Worm (Caenorhabditis elegans): ENCODE measurements around the gene C45G9.4.
A peak's percentile ranks its signal among the peaks of the same experiment; 100 is the strongest.
"Not testable (repeated sequence)": the region's sequence is repeated elsewhere in the genome, so short reads cannot be mapped to it uniquely, and the experiment has no call there.

The C45G9.4 gene

ce11 chrIII:5062406-5062805 is at the start of gene C45G9.4:
Gene C45G9.4 (plus strand): TSS chrIII:5062706.
- TF ChIP-seq flt-1 (GFP tag; IDR thresholded peaks at IDR 0.05); ref-1 (GFP tag; conservative IDR thresholded peaks at IDR 0.05); ztf-29 (GFP tag; IDR thresholded peaks at IDR 0.05): not testable (repeated sequence)

- 0 out of 2 replicates have a peak, but pooled peaks have one; percentile 21 for TF ChIP-seq tab-1 (GFP tag; IDR thresholded peaks at IDR 0.05)
- TF ChIP-seq med-1 (GFP tag; optimal IDR thresholded peaks at IDR 0.05; ENCODE audit: insufficient read depth) = no peak
- peak; percentile 96 for TF ChIP-seq cog-1 (tag; optimal IDR thresholded peaks at IDR 0.05)
- peak; percentile 82; the same call in 1 of the 2 replicates for TF ChIP-seq flt-1 (GFP tag; IDR thresholded peaks at IDR 0.05)
- peak; percentile 94 for TF ChIP-seq ztf-23 (GFP tag; IDR thresholded peaks at IDR 0.05)
- no peak for TF ChIP-seq ref-1 (GFP tag; conservative IDR thresholded peaks at IDR 0.05)
- no peak for TF ChIP-seq T22C8.4 (GFP tag; IDR thresholded peaks at IDR 0.05)
- TF ChIP-seq klf-2 (GFP tag; conservative IDR thresholded peaks at IDR 0.05) = no peak
- 0 out of 2 replicates have a peak, but pooled peaks have one; percentile 27 for TF ChIP-seq ztf-29 (GFP tag; IDR thresholded peaks at IDR 0.05)
Observed at ce11 chrIII:5013915-5014346, 48.6 kb upstream of the C45G9.4 start.

ce11 chrIII:5017550-5017949 is 45.0 kb upstream of the C45G9.4 start, which contains the start of gene larp-1:
Gene larp-1 (minus strand): TSS chrIII:5017650.
- TF ChIP-seq ztf-23 (GFP tag; IDR thresholded peaks at IDR 0.05) (no peak), ztf-29 (GFP tag; IDR thresholded peaks at IDR 0.05) (no peak), cog-1 (tag; optimal IDR thresholded peaks at IDR 0.05) (no peak), klf-2 (GFP tag; conservative IDR thresholded peaks at IDR 0.05) (no peak), tab-1 (GFP tag; IDR thresholded peaks at IDR 0.05) (no peak)

ce11 chrIII:5018116-5018689 is 44.3 kb upstream of the C45G9.4 start, which contains the start of gene wip-1:
Gene wip-1 (plus strand): TSS chrIII:5018639.
- TF ChIP-seq ztf-29 (GFP tag; IDR thresholded peaks at IDR 0.05) = peak; percentile 78
- peak; percentile 100 for TF ChIP-seq ztf-23 (GFP tag; IDR thresholded peaks at IDR 0.05)
- TF ChIP-seq cog-1 (tag; optimal IDR thresholded peaks at IDR 0.05) = peak; percentile 91
- peak; percentile 85 for TF ChIP-seq flt-1 (GFP tag; IDR thresholded peaks at IDR 0.05)
- peak; percentile 60; the same call in 1 of the 2 replicates for TF ChIP-seq klf-2 (GFP tag; conservative IDR thresholded peaks at IDR 0.05)
- TF ChIP-seq med-1 (GFP tag; optimal IDR thresholded peaks at IDR 0.05; ENCODE audit: insufficient read depth) = peak; percentile 15
- no peak for TF ChIP-seq ref-1 (GFP tag; conservative IDR thresholded peaks at IDR 0.05)
- TF ChIP-seq tab-1 (GFP tag; IDR thresholded peaks at IDR 0.05) = peak; percentile 40; the same call in 1 of the 2 replicates
- TF ChIP-seq T22C8.4 (GFP tag; IDR thresholded peaks at IDR 0.05) = 0 out of 2 replicates have a peak, but pooled peaks have one; percentile 8

ce11 chrIII:5020924-5021323 is 41.6 kb upstream of the C45G9.4 start, which contains the start of gene mdt-11:
Gene mdt-11 (plus strand): TSS chrIII:5021224.
- TF ChIP-seq flt-1 (GFP tag; IDR thresholded peaks at IDR 0.05) (no peak), cog-1 (tag; optimal IDR thresholded peaks at IDR 0.05) (no peak), tab-1 (GFP tag; IDR thresholded peaks at IDR 0.05) (no peak), klf-2 (GFP tag; conservative IDR thresholded peaks at IDR 0.05) (no peak), T22C8.4 (GFP tag; IDR thresholded peaks at IDR 0.05) (no peak), ztf-23 (GFP tag; IDR thresholded peaks at IDR 0.05) (no peak), ref-1 (GFP tag; conservative IDR thresholded peaks at IDR 0.05) (no peak), med-1 (GFP tag; optimal IDR thresholded peaks at IDR 0.05; ENCODE audit: insufficient read depth) (no peak)

ce11 chrIII:5021689-5022088 is 40.8 kb upstream of the C45G9.4 start, which contains the start of gene R144.3:
Gene R144.3 (plus strand): TSS chrIII:5021989.
- TF ChIP-seq ztf-23 (GFP tag; IDR thresholded peaks at IDR 0.05) = no peak
- no peak for TF ChIP-seq ref-1 (GFP tag; conservative IDR thresholded peaks at IDR 0.05)
- no peak for TF ChIP-seq T22C8.4 (GFP tag; IDR thresholded peaks at IDR 0.05)
- no peak for TF ChIP-seq cog-1 (tag; optimal IDR thresholded peaks at IDR 0.05)
- TF ChIP-seq klf-2 (GFP tag; conservative IDR thresholded peaks at IDR 0.05) = no peak
- TF ChIP-seq ztf-29 (GFP tag; IDR thresholded peaks at IDR 0.05) = no peak
- TF ChIP-seq tab-1 (GFP tag; IDR thresholded peaks at IDR 0.05) = no peak
- no peak for TF ChIP-seq flt-1 (GFP tag; IDR thresholded peaks at IDR 0.05)
- no peak for TF ChIP-seq med-1 (GFP tag; optimal IDR thresholded peaks at IDR 0.05; ENCODE audit: insufficient read depth)

- TF ChIP-seq T22C8.4 (GFP tag; IDR thresholded peaks at IDR 0.05) (no peak), med-1 (GFP tag; optimal IDR thresholded peaks at IDR 0.05; ENCODE audit: insufficient read depth) (no peak), ztf-29 (GFP tag; IDR thresholded peaks at IDR 0.05) (no peak), ztf-23 (GFP tag; IDR thresholded peaks at IDR 0.05) (no peak), ref-1 (GFP tag; conservative IDR thresholded peaks at IDR 0.05) (no peak), klf-2 (GFP tag; conservative IDR thresholded peaks at IDR 0.05) (no peak), cog-1 (tag; optimal IDR thresholded peaks at IDR 0.05) (no peak), flt-1 (GFP tag; IDR thresholded peaks at IDR 0.05) (no peak), tab-1 (GFP tag; IDR thresholded peaks at IDR 0.05) (no peak)
Observed at ce11 chrIII:5022964-5023363, 39.5 kb upstream of the C45G9.4 start, which contains the start of gene R144.13. Gene R144.13 (plus strand): TSS chrIII:5023264.

ce11 chrIII:5023642-5024041 is 38.9 kb upstream of the C45G9.4 start:
- TF ChIP-seq cog-1 (tag; optimal IDR thresholded peaks at IDR 0.05) (no peak), T22C8.4 (GFP tag; IDR thresholded peaks at IDR 0.05) (no peak), tab-1 (GFP tag; IDR thresholded peaks at IDR 0.05) (no peak), flt-1 (GFP tag; IDR thresholded peaks at IDR 0.05) (no peak), med-1 (GFP tag; optimal IDR thresholded peaks at IDR 0.05; ENCODE audit: insufficient read depth) (no peak), klf-2 (GFP tag; conservative IDR thresholded peaks at IDR 0.05) (no peak), ztf-23 (GFP tag; IDR thresholded peaks at IDR 0.05) (no peak), ref-1 (GFP tag; conservative IDR thresholded peaks at IDR 0.05) (no peak)

- TF ChIP-seq klf-2 (GFP tag; conservative IDR thresholded peaks at IDR 0.05) (no peak), cog-1 (tag; optimal IDR thresholded peaks at IDR 0.05) (peak; percentile 22), T22C8.4 (GFP tag; IDR thresholded peaks at IDR 0.05) (peak; percentile 91), ztf-23 (GFP tag; IDR thresholded peaks at IDR 0.05) (peak; percentile 80), ztf-29 (GFP tag; IDR thresholded peaks at IDR 0.05) (no peak), med-1 (GFP tag; optimal IDR thresholded peaks at IDR 0.05; ENCODE audit: insufficient read depth) (peak; percentile 11), tab-1 (GFP tag; IDR thresholded peaks at IDR 0.05) (no peak)
Observed at ce11 chrIII:5024393-5024964, 38.0 kb upstream of the C45G9.4 start, which contains the start of gene pcf-11. Gene pcf-11 (plus strand): TSS chrIII:5024914.

Data from whole organism, midembryonic.